Fruit fly (Drosophila melanogaster) whole organism: ENCODE results near the gene Fic.

Experiments used
- CG8478 ChIP-seq: fragments of >200 bp; optimal IDR thresholded peaks from 2 replicates; lab custom pipeline; 2018; ENCODE audit warnings: inconsistent platforms
- Dll ChIP-seq: fragments of >200 bp; optimal IDR thresholded peaks from 2 replicates; lab custom pipeline; 2017
- pan ChIP-seq: fragments of >200 bp; optimal IDR thresholded peaks from 2 replicates; lab custom pipeline; 2017
- usp ChIP-seq: fragments of >200 bp; optimal IDR thresholded peaks from 2 replicates; lab custom pipeline; 2017; ENCODE audit warnings: missing biosample characterization, missing genetic modification characterization, mixed read lengths

DNA sequence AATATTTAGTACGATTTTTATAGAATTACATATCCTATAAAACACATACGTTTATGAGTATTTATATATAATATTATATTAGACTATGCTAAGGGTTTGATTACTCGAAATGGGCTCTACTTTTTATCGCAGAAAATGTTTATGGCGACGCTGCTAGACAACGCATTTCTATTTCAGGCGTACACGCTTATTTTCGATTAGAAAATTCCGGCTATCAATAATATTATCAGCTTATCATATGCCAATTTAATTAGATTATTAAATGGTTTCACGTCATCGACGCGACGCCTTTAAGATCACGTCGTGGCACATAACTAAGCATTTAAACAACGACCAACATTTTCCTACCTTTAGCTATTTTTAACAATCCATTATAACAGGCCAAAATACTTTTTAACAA lies 2.2 kb downstream of the Fic start:
- TF ChIP-seq Dll (lab: Kevin White, UChicago) (no peak), CG8478 (lab: Kevin White, UChicago) (no peak), usp (no peak), pan (lab: Kevin White, UChicago) (no peak)
